Worm (Caenorhabditis elegans) whole organism, late embryonic: ENCODE results near the gene sru-6.

Experiments used
- fkh-10 ChIP-seq: fragments of 150-350 bp; optimal IDR thresholded peaks from 2 replicates; lab custom pipeline; 2014; ENCODE audit warnings: missing biosample characterization, missing genetic modification reagents, missing genetic modification characterization
- ref-2 ChIP-seq: sonication (generic microtip); optimal IDR thresholded peaks from 2 replicates; lab custom pipeline; 2016; ENCODE audit warnings: missing genetic modification characterization, missing compliant biosample characterization
- unc-42 ChIP-seq: sonication (generic microtip); optimal IDR thresholded peaks from 2 replicates; lab custom pipeline; 2016; ENCODE audit warnings: missing genotype, missing genetic modification characterization, missing compliant biosample characterization

ce11 chrIV:9518608-9519007 is 28.2 kb downstream of the sru-6 start, which contains the start of gene nlp-35:
- TF ChIP-seq fkh-10 (no peak), unc-42 (no peak), ref-2 (tag; lab: Kevin White, UChicago) (no peak)
